Worm (Caenorhabditis elegans) whole organism, early embryonic: ENCODE results near the gene oac-23.

ENCODE experiments used
- B0310.2 ChIP-seq: sonication (generic microtip); optimal IDR thresholded peaks from 2 replicates; lab custom pipeline; 2016; ENCODE audit warnings: mild to moderate bottlenecking, missing genetic modification characterization, missing compliant biosample characterization
- ama-1 ChIP-seq: fragments of 150-350 bp; optimal IDR thresholded peaks from 2 replicates; lab custom pipeline; 2014
- ceh-13 ChIP-seq: fragments of 200-800 bp; sonication (Bioruptor generic); optimal IDR thresholded peaks from 2 replicates; lab custom pipeline; 2018; ENCODE audit warnings: mild to moderate bottlenecking, missing genetic modification characterization, missing compliant biosample characterization
- ceh-36 ChIP-seq: sonication (generic microtip); optimal IDR thresholded peaks from 2 replicates; lab custom pipeline; 2016; ENCODE audit warnings: missing genetic modification characterization, inconsistent platforms, missing compliant biosample characterization
- ets-7 ChIP-seq: sonication (generic microtip); optimal IDR thresholded peaks from 2 replicates; lab custom pipeline; 2016; ENCODE audit warnings: missing genotype, missing genetic modification characterization, missing compliant biosample characterization
- flt-1 ChIP-seq: fragments of 200-800 bp; sonication (Bioruptor generic); IDR thresholded peaks from 2 replicates; pipeline ENCODE4 v1.3.6; 2022; ENCODE audit warnings: missing genetic modification characterization, missing compliant biosample characterization
- hmbx-1 ChIP-seq: sonication (generic microtip); optimal IDR thresholded peaks from 2 replicates; lab custom pipeline; 2016; ENCODE audit warnings: mild to moderate bottlenecking, missing genetic modification characterization, missing compliant biosample characterization
- hnd-1 ChIP-seq: sonication (generic microtip); optimal IDR thresholded peaks from 2 replicates; lab custom pipeline; 2016; ENCODE audit warnings: missing genetic modification characterization, missing compliant biosample characterization
- pes-1 ChIP-seq: fragments of 200-800 bp; sonication (Bioruptor generic); IDR thresholded peaks from 2 replicates; pipeline ENCODE4 v1.3.6; 2022; ENCODE audit warnings: missing genetic modification reagents, missing genetic modification characterization, missing compliant biosample characterization
- scrt-1 ChIP-seq: fragments of 200-800 bp; sonication (Bioruptor generic); IDR thresholded peaks from 2 replicates; pipeline ENCODE4 v1.3.6; 2022; ENCODE audit warnings: missing genetic modification characterization, missing compliant biosample characterization
- sea-1 ChIP-seq: fragments of 200-800 bp; sonication (Bioruptor generic); conservative IDR thresholded peaks from 2 replicates; pipeline ENCODE4 v1.3.6; 2022; ENCODE audit warnings: missing genetic modification characterization, missing compliant biosample characterization
- tbx-11 ChIP-seq: fragments of 200-800 bp; sonication (Bioruptor generic); IDR thresholded peaks from 2 replicates; pipeline ENCODE4 v1.3.6; 2022; ENCODE audit warnings: missing genetic modification characterization, missing compliant biosample characterization
- tbx-37 ChIP-seq: fragments of 200-800 bp; sonication (Bioruptor generic); conservative IDR thresholded peaks from 2 replicates; pipeline ENCODE4 v1.3.6; 2022; ENCODE audit warnings: missing genetic modification reagents, missing genetic modification characterization, missing compliant biosample characterization
- tra-4 ChIP-seq: sonication (generic microtip); optimal IDR thresholded peaks from 2 replicates; lab custom pipeline; 2017; ENCODE audit warnings: missing genetic modification characterization, missing compliant biosample characterization

DNA sequence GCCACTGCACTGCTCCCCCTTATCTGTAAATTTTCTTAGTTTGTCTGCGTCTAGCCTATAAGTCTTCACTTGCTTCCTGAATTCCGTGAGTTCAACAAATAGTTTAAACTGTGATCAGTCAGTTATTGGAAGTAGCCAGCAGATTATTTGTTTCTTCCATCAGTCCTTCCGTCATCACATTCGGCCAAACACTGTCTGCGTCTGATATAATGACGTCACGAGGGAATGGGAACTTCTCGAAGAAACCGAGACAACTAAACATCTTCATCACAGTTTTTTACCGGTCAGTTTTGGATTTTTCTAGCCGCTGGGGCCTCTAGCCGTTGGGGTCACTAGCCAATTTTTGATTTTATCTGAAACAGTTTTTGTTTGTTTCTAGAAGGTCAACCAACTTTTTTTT is 15.2 kb upstream of the oac-23 start:
- TF ChIP-seq sea-1 (GFP tag; lab: Robert Waterston, UW) (no peak), ama-1 (lab: Kevin White, UChicago) (no peak), ceh-36 (tag; lab: Kevin White, UChicago) (no peak), flt-1 (GFP tag; lab: Robert Waterston, UW) (no peak), tbx-11 (GFP tag; lab: Robert Waterston, UW) (no peak), ets-7 (tag; lab: Kevin White, UChicago) (no peak), scrt-1 (GFP tag; lab: Robert Waterston, UW) (no peak), hmbx-1 (tag; lab: Kevin White, UChicago) (no peak), pes-1 (GFP tag; lab: Robert Waterston, UW) (no peak), tbx-37 (GFP tag; lab: Robert Waterston, UW) (no peak), B0310.2 (tag; lab: Kevin White, UChicago) (no peak), ceh-13 (no peak), tra-4 (tag; lab: Kevin White, UChicago) (no peak), hnd-1 (tag; lab: Kevin White, UChicago) (no peak)
